Worm (Caenorhabditis elegans) whole organism, L2 larva: Measurements from ENCODE around the gene F25B4.7.

Source experiments
- C34F6.9 ChIP-seq: fragments of 150-350 bp; optimal IDR thresholded peaks from 2 replicates; lab custom pipeline; 2014; ENCODE audit warnings: missing biosample characterization, missing genetic modification characterization
- F13H6.1 ChIP-seq: sonication (generic microtip); optimal IDR thresholded peaks from 2 replicates; lab custom pipeline; 2016; ENCODE audit warnings: missing genetic modification characterization, missing compliant biosample characterization
- ZK546.5 ChIP-seq: sonication (generic microtip); optimal IDR thresholded peaks from 2 replicates; lab custom pipeline; 2017; ENCODE audit warnings: missing biosample characterization, missing genetic modification characterization
- alr-1 ChIP-seq: fragments of 150-350 bp; optimal IDR thresholded peaks from 2 replicates; lab custom pipeline; 2014; ENCODE audit warnings: missing biosample characterization, missing genetic modification characterization
- aly-2 ChIP-seq: fragments of 150-350 bp; optimal IDR thresholded peaks from 2 replicates; lab custom pipeline; 2014; ENCODE audit warnings: missing biosample characterization, missing genetic modification characterization
- blmp-1 ChIP-seq: sonication (generic microtip); optimal IDR thresholded peaks from 2 replicates; lab custom pipeline; 2017; ENCODE audit warnings: missing genetic modification characterization, mild to moderate bottlenecking, missing compliant biosample characterization, antibody characterized with exemption, moderate library complexity; ENCODE audit not compliant: insufficient read depth
- ceh-16 ChIP-seq: fragments of 150-350 bp; optimal IDR thresholded peaks from 2 replicates; lab custom pipeline; 2014; ENCODE audit warnings: missing biosample characterization, missing genetic modification characterization
- ceh-82 ChIP-seq: fragments of 150-350 bp; optimal IDR thresholded peaks from 2 replicates; lab custom pipeline; 2014; ENCODE audit warnings: missing biosample characterization, missing genetic modification characterization
- crh-2 ChIP-seq: sonication (generic microtip); optimal IDR thresholded peaks from 2 replicates; lab custom pipeline; 2017; ENCODE audit warnings: missing biosample characterization, missing genetic modification characterization
- dmd-4 ChIP-seq: sonication (generic microtip); optimal IDR thresholded peaks from 2 replicates; lab custom pipeline; 2017; ENCODE audit warnings: missing biosample characterization, missing genetic modification characterization
- egl-27 ChIP-seq: sonication (generic microtip); optimal IDR thresholded peaks from 3 replicates; lab custom pipeline; 2017; ENCODE audit warnings: missing biosample characterization, missing genetic modification reagents, missing genetic modification characterization
- elt-1 ChIP-seq: fragments of 150-350 bp; optimal IDR thresholded peaks from 2 replicates; lab custom pipeline; 2014; ENCODE audit warnings: missing biosample characterization, missing genetic modification characterization
- fos-1 ChIP-seq: fragments of 150-350 bp; optimal IDR thresholded peaks from 2 replicates; lab custom pipeline; 2014; ENCODE audit warnings: missing biosample characterization, missing genetic modification characterization
- gmeb-1 ChIP-seq: fragments of 150-350 bp; optimal IDR thresholded peaks from 2 replicates; lab custom pipeline; 2014; ENCODE audit warnings: missing biosample characterization, missing genetic modification characterization
- lin-11 ChIP-seq: fragments of 150-350 bp; sonication (generic microtip); optimal IDR thresholded peaks from 2 replicates; lab custom pipeline; 2014; ENCODE audit warnings: missing biosample characterization, missing genetic modification characterization, inconsistent platforms, mixed read lengths
- lin-13 ChIP-seq: fragments of 150-350 bp; optimal IDR thresholded peaks from 2 replicates; lab custom pipeline; 2014; ENCODE audit warnings: missing biosample characterization, missing genetic modification reagents, missing genetic modification characterization
- lin-39 ChIP-seq: fragments of 150-350 bp; optimal IDR thresholded peaks from 2 replicates; lab custom pipeline; 2014; ENCODE audit warnings: missing biosample characterization, missing genetic modification reagents, missing genetic modification characterization
- lsy-2 ChIP-seq, 2 experiments: fragments of 150-350 bp in 1 of 2; sonication (generic microtip) in 1 of 2; optimal IDR thresholded peaks; 2 replicates each; lab custom pipeline; 2014 to 2017; ENCODE audit warnings: missing biosample characterization in 2 of 2, missing genetic modification characterization in 2 of 2
- mab-5 ChIP-seq: fragments of 150-350 bp; optimal IDR thresholded peaks from 2 replicates; lab custom pipeline; 2014; ENCODE audit warnings: missing biosample characterization, missing genetic modification characterization
- mdl-1 ChIP-seq, 2 experiments: fragments of 150-350 bp in 1 of 2; sonication (generic microtip) in 1 of 2; optimal IDR thresholded peaks; 2 replicates each; lab custom pipeline; 2017; ENCODE audit warnings: missing biosample characterization in 2 of 2, missing genetic modification characterization in 2 of 2
- nhr-10 ChIP-seq: sonication (generic microtip); optimal IDR thresholded peaks from 2 replicates; lab custom pipeline; 2017; ENCODE audit warnings: missing biosample characterization, missing genetic modification characterization
- nhr-11 ChIP-seq: fragments of 150-350 bp; optimal IDR thresholded peaks from 2 replicates; lab custom pipeline; 2014; ENCODE audit warnings: missing biosample characterization, missing genetic modification characterization
- nhr-129 ChIP-seq: fragments of 150-350 bp; optimal IDR thresholded peaks from 2 replicates; lab custom pipeline; 2014; ENCODE audit warnings: missing biosample characterization, missing genetic modification characterization
- nhr-21 ChIP-seq: fragments of 150-350 bp; optimal IDR thresholded peaks from 2 replicates; lab custom pipeline; 2014; ENCODE audit warnings: missing biosample characterization, missing genetic modification characterization
- nhr-237 ChIP-seq: fragments of 150-350 bp; optimal IDR thresholded peaks from 2 replicates; lab custom pipeline; 2014; ENCODE audit warnings: missing biosample characterization, missing genetic modification characterization
- nhr-25 ChIP-seq: fragments of 150-350 bp; sonication (generic microtip); optimal IDR thresholded peaks from 3 replicates; lab custom pipeline; 2014; ENCODE audit warnings: missing biosample characterization, missing genetic modification characterization
- nhr-6 ChIP-seq: fragments of 150-350 bp; optimal IDR thresholded peaks from 2 replicates; lab custom pipeline; 2014; ENCODE audit warnings: missing biosample characterization, missing genetic modification characterization
- nhr-77 ChIP-seq: fragments of 150-350 bp; optimal IDR thresholded peaks from 2 replicates; lab custom pipeline; 2014; ENCODE audit warnings: missing biosample characterization, missing genetic modification characterization
- peb-1 ChIP-seq: fragments of 150-350 bp; optimal IDR thresholded peaks from 2 replicates; lab custom pipeline; 2014; ENCODE audit warnings: missing biosample characterization, missing genetic modification characterization
- sem-4 ChIP-seq: fragments of 150-350 bp; optimal IDR thresholded peaks from 2 replicates; lab custom pipeline; 2014; ENCODE audit warnings: missing biosample characterization, missing genetic modification reagents, missing genetic modification characterization
- snpc-4 ChIP-seq: fragments of 150-350 bp; optimal IDR thresholded peaks from 2 replicates; lab custom pipeline; 2014; ENCODE audit warnings: missing biosample characterization, missing genetic modification characterization
- unc-39 ChIP-seq: fragments of 150-350 bp; optimal IDR thresholded peaks from 2 replicates; lab custom pipeline; 2014; ENCODE audit warnings: missing biosample characterization, missing genetic modification characterization
- unc-55 ChIP-seq: fragments of 150-350 bp; sonication (generic microtip); optimal IDR thresholded peaks from 3 replicates; lab custom pipeline; 2014; ENCODE audit warnings: missing biosample characterization, missing genetic modification reagents, missing genetic modification characterization
- unc-62 ChIP-seq: fragments of 150-350 bp; optimal IDR thresholded peaks from 2 replicates; lab custom pipeline; 2014; ENCODE audit warnings: missing biosample characterization, missing genetic modification reagents, missing genetic modification characterization
- zag-1 ChIP-seq: fragments of 150-350 bp; optimal IDR thresholded peaks from 2 replicates; lab custom pipeline; 2014; ENCODE audit warnings: missing biosample characterization, missing genetic modification characterization
- ztf-1 ChIP-seq: fragments of 200-800 bp; sonication (Bioruptor generic); conservative IDR thresholded peaks from 2 replicates; pipeline ENCODE4 v1.3.6; 2022; ENCODE audit warnings: missing genetic modification characterization, missing compliant biosample characterization
- ztf-11 ChIP-seq: sonication (generic microtip); optimal IDR thresholded peaks from 2 replicates; lab custom pipeline; 2017; ENCODE audit warnings: missing biosample characterization, missing genetic modification characterization

F25B4.7 gene

ce11 chrV:5682530-5682929 lies 4.5 kb downstream of the F25B4.7 start, which contains the start of gene prp-39:
TSS of gene prp-39 (minus strand) at chrV:5682630.
- TF ChIP-seq egl-27 (tag; lab: Kevin White, UChicago): no peak
- TF ChIP-seq nhr-237 (tag; lab: Kevin White, UChicago): no peak
- TF ChIP-seq unc-39 (tag; lab: Kevin White, UChicago): no peak
- TF ChIP-seq nhr-25: no peak
- no peak for TF ChIP-seq blmp-1
- TF ChIP-seq aly-2 (tag; lab: Kevin White, UChicago): no peak
- no peak for TF ChIP-seq ceh-82 (tag; lab: Kevin White, UChicago)
- TF ChIP-seq nhr-10 (tag; lab: Kevin White, UChicago): no peak
- no peak for TF ChIP-seq sem-4 (tag; lab: Kevin White, UChicago)
- TF ChIP-seq lin-39: no peak
- TF ChIP-seq, all 48 proteins: peak for 0

ce11 chrV:5677947-5678346 lies 9.1 kb downstream of the F25B4.7 start:
- TF ChIP-seq nhr-10 (tag; lab: Kevin White, UChicago) (no peak), lin-13 (no peak), nhr-77 (tag; lab: Kevin White, UChicago) (no peak), F13H6.1 (no peak), gmeb-1 (tag; lab: Kevin White, UChicago) (no peak), unc-55 (GFP tag; lab: Kevin White, UChicago) (no peak), peb-1 (tag; lab: Kevin White, UChicago) (no peak), mdl-1 (tag; optimal IDR thresholded peaks at IDR 0.05; lab: Kevin White, UChicago) (no peak), ztf-11 (tag; lab: Kevin White, UChicago) (no peak), unc-39 (tag; lab: Kevin White, UChicago) (no peak), ceh-16 (tag; lab: Kevin White, UChicago) (no peak), mab-5 (tag; lab: Kevin White, UChicago) (no peak), nhr-11 (no peak), lin-11 (tag; lab: Kevin White, UChicago) (no peak)

- TF ChIP-seq mab-5 (tag; lab: Kevin White, UChicago): no peak
- no peak for TF ChIP-seq nhr-25
- TF ChIP-seq nhr-77 (tag; lab: Kevin White, UChicago): no peak
- no peak for TF ChIP-seq unc-62
- TF ChIP-seq snpc-4 (tag; lab: Kevin White, UChicago): no peak
- no peak for TF ChIP-seq alr-1 (tag; lab: Kevin White, UChicago)
Observed at ce11 chrV:5676011-5676410, 11.0 kb downstream of the F25B4.7 start, which contains the start of gene pqn-13. TSS of gene pqn-13 (minus strand) at chrV:5676111.

ce11 chrV:5672270-5672669 lies 14.8 kb downstream of the F25B4.7 start:
- TF ChIP-seq C34F6.9: no peak
- TF ChIP-seq fos-1: no peak
- no peak for TF ChIP-seq unc-55 (GFP tag; lab: Kevin White, UChicago)
- TF ChIP-seq unc-39 (tag; lab: Kevin White, UChicago): no peak
- TF ChIP-seq lin-39: no peak
- TF ChIP-seq ceh-16 (tag; lab: Kevin White, UChicago): no peak
- TF ChIP-seq nhr-129 (tag; lab: Kevin White, UChicago): no peak
- no peak for TF ChIP-seq nhr-10 (tag; lab: Kevin White, UChicago)
- no peak for TF ChIP-seq nhr-11
- no peak for TF ChIP-seq nhr-6 (tag; lab: Kevin White, UChicago)
- no peak for TF ChIP-seq lin-11 (tag; lab: Kevin White, UChicago)
- no peak for TF ChIP-seq ztf-1 (GFP tag; lab: Robert Waterston, UW)
- TF ChIP-seq sem-4 (tag; lab: Kevin White, UChicago): no peak
- no peak for TF ChIP-seq elt-1 (tag; lab: Kevin White, UChicago)
- no peak for TF ChIP-seq nhr-21
- no peak for TF ChIP-seq lsy-2 (tag; optimal IDR thresholded peaks at IDR 0.05; lab: Kevin White, UChicago)
- TF ChIP-seq dmd-4 (tag; lab: Kevin White, UChicago): no peak
- TF ChIP-seq mdl-1 (tag; optimal IDR thresholded peaks at IDR 0.05; lab: Kevin White, UChicago): no peak
- TF ChIP-seq, all 48 proteins: peak for 0

DNA sequence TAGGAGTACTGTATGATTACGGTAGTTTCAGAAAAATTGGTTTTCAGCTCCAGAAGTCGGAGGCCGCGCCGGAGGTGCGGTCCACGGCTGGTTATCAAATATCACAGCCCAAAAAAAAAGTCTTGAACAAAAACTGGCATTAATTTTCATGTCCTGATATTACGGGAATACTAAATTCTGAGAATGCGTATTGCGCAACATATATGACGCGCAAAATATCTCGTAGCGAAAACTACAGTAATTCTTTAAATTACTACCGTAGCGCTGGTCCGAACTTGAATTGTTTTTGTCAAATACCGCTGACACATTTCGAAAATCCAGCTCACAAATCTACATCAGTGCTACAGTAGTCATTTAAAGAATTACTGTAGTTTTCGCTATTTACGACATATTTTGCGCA lies 18.1 kb downstream of the F25B4.7 start:
- no peak for TF ChIP-seq crh-2 (tag; lab: Kevin White, UChicago)
- TF ChIP-seq fos-1: no peak
- TF ChIP-seq mab-5 (tag; lab: Kevin White, UChicago): no peak
- TF ChIP-seq blmp-1: no peak
- no peak for TF ChIP-seq unc-62
- TF ChIP-seq zag-1 (tag; lab: Kevin White, UChicago): no peak
- no peak for TF ChIP-seq ZK546.5 (tag; lab: Kevin White, UChicago)
- no peak for TF ChIP-seq nhr-237 (tag; lab: Kevin White, UChicago)
- TF ChIP-seq unc-55 (GFP tag; lab: Kevin White, UChicago): no peak
